Worm (Caenorhabditis elegans) whole organism, L4/young adult: ENCODE results near the gene copb-1.

ENCODE experiments used
- W03F9.2 ChIP-seq: fragments of 150-350 bp; optimal IDR thresholded peaks from 2 replicates; lab custom pipeline; 2014; ENCODE audit warnings: missing biosample characterization, missing genetic modification characterization
- dao-5 ChIP-seq: sonication (generic microtip); optimal IDR thresholded peaks from 2 replicates; lab custom pipeline; 2016; ENCODE audit warnings: missing genotype, missing genetic modification characterization, moderate library complexity, missing compliant biosample characterization
- him-1 ChIP-seq: sonication (generic microtip); optimal IDR thresholded peaks from 2 replicates; lab custom pipeline; 2016; ENCODE audit warnings: missing genotype, missing genetic modification reagents, missing genetic modification characterization, missing compliant biosample characterization

copb-1 gene

DNA sequence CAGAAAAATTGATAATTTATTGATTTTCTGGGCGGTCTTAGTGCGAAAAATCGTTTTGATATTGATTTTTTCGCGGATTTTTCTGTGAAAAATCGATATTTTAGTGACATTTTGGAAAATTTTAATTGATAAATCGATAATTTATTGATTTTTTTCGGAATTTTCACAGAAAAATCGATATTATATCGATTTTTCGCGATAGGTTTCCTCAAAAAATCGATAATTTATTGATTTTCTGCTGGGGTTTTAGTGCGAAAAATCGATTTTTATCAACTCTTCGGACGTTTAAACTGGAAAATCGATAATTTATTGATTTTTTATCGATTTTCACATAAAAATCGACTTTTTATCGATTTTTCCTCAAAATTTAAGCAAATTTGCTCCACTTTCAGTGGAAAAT is 11.1 kb upstream of the copb-1 start:
- TF ChIP-seq W03F9.2 (tag; lab: Kevin White, UChicago) (no peak), him-1 (tag; lab: Kevin White, UChicago) (no peak), dao-5 (no peak)

DNA sequence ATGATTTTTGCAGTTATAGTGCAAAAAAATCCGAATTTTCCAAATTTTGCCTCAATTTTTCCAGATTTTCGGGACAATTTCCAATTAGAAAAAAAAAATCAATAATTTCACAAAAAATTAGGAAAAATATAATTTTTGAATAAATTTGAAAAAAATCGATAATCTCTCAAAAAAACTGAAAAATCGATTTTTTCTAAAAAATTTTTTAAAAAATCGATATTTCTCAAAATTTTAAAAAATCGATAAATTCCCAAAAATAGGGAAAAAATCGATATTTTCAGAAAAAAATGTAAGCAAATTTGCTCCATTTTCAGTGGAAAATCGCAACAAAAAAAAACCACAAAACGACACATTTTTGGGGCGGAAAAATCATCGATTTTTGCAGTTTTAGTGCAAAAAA is 10.7 kb upstream of the copb-1 start:
- no peak for TF ChIP-seq W03F9.2 (tag; lab: Kevin White, UChicago)
- no peak for TF ChIP-seq dao-5
- TF ChIP-seq him-1 (tag; lab: Kevin White, UChicago), result no peak

DNA sequence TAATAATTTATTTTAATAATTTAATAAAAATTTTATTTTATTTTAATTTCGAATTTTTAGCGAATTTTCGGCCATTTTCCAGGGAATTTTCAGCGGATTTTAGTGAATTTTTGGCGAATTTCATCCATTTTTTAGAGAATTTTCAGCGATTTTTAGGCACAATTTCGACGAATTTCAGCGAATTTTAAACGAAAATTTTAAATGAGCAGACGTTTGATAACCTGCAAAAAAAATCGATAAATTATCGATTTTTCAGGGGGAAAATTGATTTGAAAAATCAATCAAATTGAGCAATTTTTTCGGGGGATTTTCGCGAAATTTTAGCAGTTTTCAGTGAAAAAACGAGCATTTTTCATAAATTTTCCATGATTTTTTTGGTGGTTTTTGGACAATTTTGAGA is 9.9 kb upstream of the copb-1 start:
- no peak for TF ChIP-seq dao-5
- TF ChIP-seq W03F9.2 (tag; lab: Kevin White, UChicago), result no peak
- no peak for TF ChIP-seq him-1 (tag; lab: Kevin White, UChicago)

DNA sequence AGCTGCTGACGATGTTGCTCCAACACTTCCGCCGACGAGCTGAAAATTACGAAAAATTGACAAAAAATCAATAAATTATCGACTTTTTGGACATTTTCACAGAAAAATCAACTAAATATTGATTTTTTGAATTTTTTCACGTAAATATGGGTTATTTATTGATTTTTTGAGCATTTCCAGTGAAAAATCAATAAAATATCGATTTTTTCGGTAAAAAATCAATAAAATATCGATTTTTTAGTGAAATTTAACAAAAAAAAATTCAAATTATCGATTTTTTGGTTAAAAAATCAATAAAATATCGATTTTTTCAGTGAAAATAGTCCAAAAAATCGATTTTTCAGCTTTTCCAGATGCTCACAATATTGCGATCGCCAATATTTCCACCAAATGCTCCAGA is 8.4 kb upstream of the copb-1 start:
- TF ChIP-seq dao-5 (no peak), him-1 (tag; lab: Kevin White, UChicago) (no peak), W03F9.2 (tag; lab: Kevin White, UChicago) (no peak)

DNA sequence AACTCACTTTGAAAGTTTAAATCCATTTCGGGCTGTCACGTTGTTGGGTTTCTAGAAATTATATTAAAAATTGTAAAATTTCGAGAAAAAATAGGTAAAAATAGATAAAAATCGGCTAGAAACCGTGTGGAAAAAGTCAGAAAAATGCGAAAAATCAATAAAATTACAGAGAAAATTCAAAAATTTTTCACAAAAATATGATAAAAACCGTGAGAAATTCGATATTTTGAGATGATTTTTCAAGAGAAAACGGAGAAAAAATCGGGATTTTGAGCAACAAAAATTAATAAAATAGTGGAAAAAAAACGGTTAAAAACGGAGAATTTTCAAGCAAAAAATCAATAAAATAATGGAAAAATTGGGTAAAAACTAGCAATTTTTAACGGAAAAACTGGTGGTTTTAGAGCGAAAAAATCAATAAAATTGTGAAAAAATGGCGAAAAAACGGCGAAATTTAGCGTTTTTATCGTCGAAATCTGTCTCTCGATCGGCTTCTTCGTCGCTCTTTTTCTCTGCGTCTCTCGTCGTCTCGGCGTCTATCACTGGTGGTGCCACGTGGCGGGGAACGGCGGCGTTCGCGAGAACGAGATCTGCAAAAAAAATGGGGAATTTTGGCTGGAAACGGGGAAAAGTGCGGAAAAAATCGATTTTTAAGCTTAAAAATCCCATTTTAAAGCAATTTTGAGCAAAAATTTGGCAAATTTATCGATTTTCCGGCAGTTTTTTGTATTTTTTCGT is 7.4 kb upstream of the copb-1 start, which contains the start of gene Y25C1A.7:
Gene Y25C1A.7, minus strand, starts transcription at position 51 of the 738 bp plus-strand sequence.
- TF ChIP-seq dao-5, result no peak
- no peak for TF ChIP-seq him-1 (tag; lab: Kevin White, UChicago)
- TF ChIP-seq W03F9.2 (tag; lab: Kevin White, UChicago), result no peak

DNA sequence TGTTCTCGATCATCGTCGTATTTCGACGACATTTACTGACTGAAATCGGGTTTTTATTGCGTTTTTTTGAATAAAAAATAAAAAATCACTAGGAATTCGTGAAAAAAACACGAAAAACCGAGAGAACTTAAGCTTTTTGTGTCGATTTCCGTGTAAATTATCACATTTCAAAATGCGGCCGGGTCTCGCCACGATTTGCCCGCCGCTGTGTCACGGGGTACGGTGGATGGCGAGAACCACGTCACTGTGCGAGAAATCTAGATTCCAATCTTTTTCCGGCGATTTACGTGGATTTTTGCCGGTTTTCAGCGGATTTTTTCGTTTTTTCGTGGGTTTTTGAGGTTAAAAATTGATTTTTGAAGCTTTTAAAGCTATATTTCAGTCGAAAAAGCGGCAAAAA is 1.7 kb upstream of the copb-1 start, which contains the start of gene Y25C1A.8:
Gene Y25C1A.8, minus strand, starts transcription at position 45 of the 400 bp plus-strand sequence.
- TF ChIP-seq him-1 (tag; lab: Kevin White, UChicago) (peak; percentile 70), W03F9.2 (tag; lab: Kevin White, UChicago) (peak; percentile 79), dao-5 (no peak)

DNA sequence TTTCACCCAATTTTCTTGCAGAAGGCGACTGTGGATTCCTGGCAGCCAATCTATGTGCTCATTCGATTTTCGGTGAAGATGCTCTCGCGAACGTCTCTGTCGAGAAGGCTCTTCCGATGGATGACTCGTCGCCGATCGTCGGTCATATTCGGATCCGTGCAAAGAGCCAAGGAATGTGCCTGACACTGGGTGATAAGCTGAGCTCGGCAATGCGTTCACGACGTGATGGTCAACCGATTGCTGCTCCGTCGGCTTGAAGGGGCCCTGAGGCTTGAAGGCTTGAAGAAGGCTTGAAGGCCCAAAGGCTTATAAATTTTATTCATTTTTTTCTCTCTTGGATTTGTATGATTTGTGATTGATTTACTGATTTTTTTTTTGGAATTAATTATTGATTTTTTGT is 8.5 kb downstream of the copb-1 start:
- TF ChIP-seq dao-5, result no peak
- TF ChIP-seq him-1 (tag; lab: Kevin White, UChicago), result no peak
- TF ChIP-seq W03F9.2 (tag; lab: Kevin White, UChicago), result no peak

DNA sequence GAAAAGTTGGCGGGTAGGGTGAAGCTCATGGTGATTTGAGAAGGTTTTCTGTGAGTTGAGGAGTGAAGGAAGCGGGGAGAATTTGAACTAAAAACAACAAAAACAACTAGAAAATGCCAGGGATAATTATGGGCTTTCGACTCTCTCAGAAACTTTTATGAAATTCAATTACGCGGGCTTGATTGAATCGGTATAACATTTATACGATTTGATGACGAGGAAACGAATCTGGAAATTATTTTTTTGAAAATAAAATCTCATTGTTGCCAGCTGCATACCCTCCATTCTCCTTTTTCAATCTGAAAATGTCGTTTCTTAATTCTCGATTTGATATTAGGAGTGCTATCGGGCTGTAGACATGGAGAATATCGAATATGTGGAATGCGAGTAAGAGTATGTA is 12.7 kb downstream of the copb-1 start, which contains the start of gene srg-21:
Gene srg-21, minus strand, starts transcription at position 101 of the 400 bp plus-strand sequence.
- TF ChIP-seq dao-5 (no peak), W03F9.2 (tag; lab: Kevin White, UChicago) (no peak), him-1 (tag; lab: Kevin White, UChicago) (no peak)

DNA sequence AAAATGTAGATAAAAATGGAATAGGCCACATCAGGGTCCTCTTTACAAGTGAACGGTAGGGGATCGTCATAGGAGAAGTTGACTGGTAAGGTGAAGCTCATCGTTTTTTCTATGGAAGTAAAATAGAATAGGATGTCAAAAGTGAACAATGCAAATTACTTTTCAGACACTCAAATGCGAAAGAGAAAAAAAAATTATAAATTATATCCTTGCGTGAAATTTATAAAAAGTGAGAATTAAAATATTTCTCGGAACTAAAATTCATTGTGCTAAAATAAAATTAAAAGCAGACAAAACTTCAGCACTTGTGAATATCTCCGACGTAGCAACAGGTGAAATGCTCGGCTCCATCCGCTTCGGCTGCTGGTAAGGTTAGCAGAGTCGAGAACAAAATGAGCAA is 14.8 kb downstream of the copb-1 start, which contains the start of gene srg-22:
Gene srg-22, minus strand, starts transcription at position 101 of the 400 bp plus-strand sequence.
- TF ChIP-seq W03F9.2 (tag; lab: Kevin White, UChicago), result no peak
- no peak for TF ChIP-seq him-1 (tag; lab: Kevin White, UChicago)
- no peak for TF ChIP-seq dao-5

DNA sequence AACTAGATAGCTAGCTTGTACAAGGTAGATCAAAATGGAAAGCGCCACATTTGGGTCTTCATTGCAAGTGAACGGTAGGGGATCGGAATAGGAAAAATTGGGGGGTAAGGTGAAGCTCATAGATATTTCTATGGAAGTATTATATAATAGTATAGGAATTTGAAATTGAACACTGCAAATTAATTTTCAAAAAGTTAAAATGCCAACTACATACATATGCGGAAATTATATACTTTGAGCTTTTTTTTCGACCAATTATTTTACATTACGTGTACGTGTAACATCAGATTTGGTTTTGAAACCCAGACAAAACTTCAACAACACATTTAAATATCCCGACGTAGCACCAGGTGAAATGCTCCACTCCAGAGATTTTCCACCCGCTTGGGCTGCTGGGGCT is 17.5 kb downstream of the copb-1 start, which contains the start of gene srg-23:
Gene srg-23, minus strand, starts transcription at position 101 of the 400 bp plus-strand sequence.
- TF ChIP-seq him-1 (tag; lab: Kevin White, UChicago) (no peak), W03F9.2 (tag; lab: Kevin White, UChicago) (no peak), dao-5 (no peak)

DNA sequence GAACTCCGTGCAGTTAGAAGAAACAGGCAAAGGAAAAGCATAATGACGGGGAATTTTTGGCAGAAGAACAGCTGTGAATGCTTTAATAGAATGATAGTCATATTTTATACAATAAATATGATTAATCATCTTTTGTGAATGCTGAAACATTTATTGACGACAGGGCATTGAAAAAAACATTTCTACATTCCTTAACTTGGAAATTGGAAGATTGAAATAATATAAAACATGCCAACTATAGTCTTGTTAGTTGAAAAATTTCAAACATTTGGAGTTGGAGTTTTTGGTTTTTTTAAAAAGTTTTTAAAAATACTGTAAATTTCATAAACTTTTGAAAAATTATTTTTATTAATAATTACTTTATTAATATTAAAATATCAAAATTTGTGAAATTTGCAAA is 18.3 kb downstream of the copb-1 start, which contains the start of gene Y25C1A.14:
Gene Y25C1A.14, minus strand, starts transcription at position 101 of the 400 bp plus-strand sequence.
- no peak for TF ChIP-seq him-1 (tag; lab: Kevin White, UChicago)
- TF ChIP-seq W03F9.2 (tag; lab: Kevin White, UChicago), result no peak
- no peak for TF ChIP-seq dao-5

DNA sequence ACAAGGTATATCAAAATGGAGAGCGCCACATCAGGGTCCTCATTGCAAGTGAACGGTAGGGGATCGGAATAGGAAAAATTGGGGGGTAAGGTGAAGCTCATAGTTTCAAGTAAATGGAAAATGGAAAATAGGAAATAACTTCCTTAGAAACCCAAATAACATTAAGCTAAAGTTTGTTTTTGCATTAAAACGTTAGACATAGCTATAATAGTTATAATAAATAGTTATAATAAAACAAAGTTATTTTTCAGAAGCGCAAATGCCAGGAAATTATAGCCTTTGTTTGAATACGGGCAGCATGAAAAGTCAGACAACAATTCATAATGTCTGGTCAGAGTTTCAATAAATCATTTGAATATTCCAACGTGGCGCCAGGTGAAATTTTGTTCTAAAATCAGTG is 21.9 kb downstream of the copb-1 start, which contains the start of gene srg-24:
Gene srg-24, minus strand, starts transcription at position 101 of the 400 bp plus-strand sequence.
- TF ChIP-seq W03F9.2 (tag; lab: Kevin White, UChicago) (no peak), him-1 (tag; lab: Kevin White, UChicago) (no peak), dao-5 (no peak)

DNA sequence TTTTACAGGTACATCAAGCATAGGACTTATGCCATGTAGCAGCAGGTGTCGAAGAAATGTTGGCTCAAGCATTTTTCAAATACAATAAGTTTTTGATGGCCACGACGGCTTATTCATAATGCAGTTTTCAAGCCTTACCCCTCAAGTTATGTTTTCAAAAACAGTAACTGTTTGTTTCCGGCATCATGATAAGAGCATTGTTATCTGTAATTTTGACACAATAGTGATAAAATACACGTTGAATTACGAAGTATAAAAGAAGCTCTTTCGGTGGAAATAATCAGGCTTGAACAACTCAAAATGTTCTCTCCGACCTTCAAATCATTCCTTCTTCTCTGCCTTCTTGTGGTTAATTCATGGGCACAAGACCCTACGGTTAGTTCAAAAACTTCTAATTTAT is 23.4 kb downstream of the copb-1 start, which contains the start of gene clec-121:
Gene clec-121, plus strand, starts transcription at position 301 of the 400 bp plus-strand sequence.
- TF ChIP-seq W03F9.2 (tag; lab: Kevin White, UChicago) (no peak), dao-5 (no peak), him-1 (tag; lab: Kevin White, UChicago) (no peak)

DNA sequence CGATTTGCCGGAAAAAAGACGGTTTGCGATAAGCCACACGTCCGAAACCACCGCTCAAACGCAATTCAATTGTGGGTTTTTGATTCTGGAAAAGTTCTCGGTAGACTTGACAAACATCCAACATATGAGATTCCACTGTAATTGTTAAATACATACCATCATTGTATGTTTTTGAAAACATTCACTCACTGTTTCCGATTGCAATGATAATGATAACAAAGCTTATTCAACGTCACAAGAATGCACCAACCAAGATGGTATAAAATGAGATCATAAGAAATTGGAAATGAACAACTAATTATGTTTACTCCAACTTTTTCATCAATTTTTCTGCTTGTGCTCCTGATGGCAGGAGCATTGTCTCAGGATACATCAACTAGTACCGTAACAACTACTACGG is 27.2 kb downstream of the copb-1 start, which contains the start of gene clec-122:
Gene clec-122, plus strand, starts transcription at position 301 of the 400 bp plus-strand sequence.
- TF ChIP-seq W03F9.2 (tag; lab: Kevin White, UChicago) (no peak), him-1 (tag; lab: Kevin White, UChicago) (no peak), dao-5 (no peak)
